Fruit fly (Drosophila melanogaster) whole organism, prepupa: Measurements from ENCODE around the gene CG1544.

Experiments
- Blimp-1 ChIP-seq: fragments of 200-800 bp; sonication (Bioruptor generic); optimal IDR thresholded peaks from 3 replicates; lab custom pipeline; 2017; ENCODE audit warnings: missing biosample characterization, missing genetic modification characterization, mild to moderate bottlenecking, moderate library complexity, missing genetic modification reagents
- CG10669 ChIP-seq: fragments of 200-800 bp; sonication (Bioruptor generic); optimal IDR thresholded peaks from 3 replicates; lab custom pipeline; 2018; ENCODE audit warnings: missing biosample characterization, mild to moderate bottlenecking, missing genetic modification characterization, moderate library complexity
- CG11902 ChIP-seq: fragments of 200-800 bp; sonication (Bioruptor generic); optimal IDR thresholded peaks from 3 replicates; lab custom pipeline; 2016; ENCODE audit warnings: missing biosample characterization, missing genetic modification characterization
- CG15336 ChIP-seq: fragments of 200-800 bp; sonication (Bioruptor generic); IDR thresholded peaks from 2 replicates; pipeline ENCODE4 v1.3.6; 2022; ENCODE audit warnings: missing biosample characterization, missing genetic modification characterization
- CG1621 ChIP-seq: fragments of 200-800 bp; sonication (Bioruptor generic); optimal IDR thresholded peaks from 3 replicates; lab custom pipeline; 2018; ENCODE audit warnings: missing biosample characterization, mild to moderate bottlenecking, missing genetic modification characterization
- CG16779 ChIP-seq: fragments of 200-800 bp; sonication (Bioruptor generic); optimal IDR thresholded peaks from 3 replicates; lab custom pipeline; 2017; ENCODE audit warnings: missing biosample characterization, mild to moderate bottlenecking, missing genetic modification characterization
- CG32006 ChIP-seq: fragments of 200-800 bp; sonication (Bioruptor generic); optimal IDR thresholded peaks from 3 replicates; lab custom pipeline; 2017; ENCODE audit warnings: missing biosample characterization, mild to moderate bottlenecking, missing genetic modification characterization
- CG4318 ChIP-seq: fragments of 200-800 bp; sonication (Bioruptor generic); optimal IDR thresholded peaks from 3 replicates; lab custom pipeline; 2017; ENCODE audit warnings: missing biosample characterization, mild to moderate bottlenecking, missing genetic modification characterization
- CG6163 ChIP-seq: fragments of 200-800 bp; sonication (Bioruptor generic); IDR thresholded peaks from 3 replicates; pipeline ENCODE4 v1.3.6; 2022; ENCODE audit warnings: missing biosample characterization, missing genetic modification characterization
- CG6276 ChIP-seq: fragments of 200-800 bp; sonication (Bioruptor generic); optimal IDR thresholded peaks from 2 replicates; lab custom pipeline; 2017; ENCODE audit warnings: missing biosample characterization, mild to moderate bottlenecking, missing genetic modification characterization
- CG6854 ChIP-seq: fragments of 200-800 bp; sonication (Bioruptor generic); optimal IDR thresholded peaks from 2 replicates; lab custom pipeline; 2017; ENCODE audit warnings: missing biosample characterization, mild to moderate bottlenecking, missing genetic modification characterization
- CG7368 ChIP-seq: fragments of 200-800 bp; sonication (Bioruptor generic); optimal IDR thresholded peaks from 3 replicates; lab custom pipeline; 2016; ENCODE audit warnings: missing biosample characterization, missing genetic modification characterization
- CG8119 ChIP-seq: fragments of 200-800 bp; sonication (Bioruptor generic); IDR thresholded peaks from 3 replicates; pipeline ENCODE4 v1.3.6; 2022; ENCODE audit warnings: missing biosample characterization, missing genetic modification characterization
- CG8319 ChIP-seq: fragments of 200-800 bp; sonication (Bioruptor generic); optimal IDR thresholded peaks from 3 replicates; lab custom pipeline; 2016; ENCODE audit warnings: missing biosample characterization, missing genetic modification characterization
- CG8632 ChIP-seq: fragments of 200-800 bp; sonication (Bioruptor generic); optimal IDR thresholded peaks from 3 replicates; lab custom pipeline; 2016; ENCODE audit warnings: missing biosample characterization, missing genetic modification characterization
- CG9139 ChIP-seq: fragments of 200-800 bp; sonication (Bioruptor generic); optimal IDR thresholded peaks from 3 replicates; lab custom pipeline; 2017; ENCODE audit warnings: missing biosample characterization, mild to moderate bottlenecking, missing genetic modification characterization
- Eip75B ChIP-seq: fragments of 200-800 bp; sonication (Bioruptor generic); optimal IDR thresholded peaks from 3 replicates; lab custom pipeline; 2016; ENCODE audit warnings: missing biosample characterization, missing genetic modification characterization
- Eip78C ChIP-seq: fragments of 200-800 bp; sonication (Bioruptor generic); peaks from one replicate; lab custom pipeline; 2016; ENCODE audit warnings: missing biosample characterization, missing genetic modification characterization
- Eip93F ChIP-seq: fragments of 200-800 bp; sonication (Bioruptor generic); optimal IDR thresholded peaks from 2 replicates; lab custom pipeline; 2016; ENCODE audit warnings: missing biosample characterization, mild to moderate bottlenecking, missing genetic modification characterization
- Ets21C ChIP-seq: fragments of 200-800 bp; sonication (Bioruptor generic); optimal IDR thresholded peaks from 3 replicates; lab custom pipeline; 2016; ENCODE audit warnings: missing biosample characterization, missing genetic modification characterization
- Gug ChIP-seq: fragments of 200-800 bp; sonication (Bioruptor generic); IDR thresholded peaks from 2 replicates; pipeline ENCODE4 v1.3.6; 2022; ENCODE audit warnings: missing biosample characterization, missing genetic modification characterization
- Hr39 ChIP-seq: fragments of 200-800 bp; sonication (Bioruptor generic); optimal IDR thresholded peaks from 2 replicates; lab custom pipeline; 2016; ENCODE audit warnings: missing biosample characterization, missing genetic modification characterization
- Hr4 ChIP-seq: fragments of 200-800 bp; sonication (Bioruptor generic); optimal IDR thresholded peaks from 3 replicates; lab custom pipeline; 2016; ENCODE audit warnings: missing biosample characterization, missing genetic modification characterization
- OdsH ChIP-seq: fragments of 200-800 bp; sonication (Bioruptor generic); optimal IDR thresholded peaks from 3 replicates; lab custom pipeline; 2016; ENCODE audit warnings: missing biosample characterization, missing genetic modification characterization
- Smox ChIP-seq: fragments of 200-800 bp; sonication (Bioruptor generic); optimal IDR thresholded peaks from 3 replicates; lab custom pipeline; 2016; ENCODE audit warnings: missing biosample characterization, missing genetic modification characterization
- Sox102F ChIP-seq: fragments of 200-800 bp; sonication (Bioruptor generic); optimal IDR thresholded peaks from 2 replicates; lab custom pipeline; 2016; ENCODE audit warnings: missing biosample characterization, mild to moderate bottlenecking, missing genetic modification characterization
- Sox15 ChIP-seq: fragments of 200-800 bp; sonication (Bioruptor generic); optimal IDR thresholded peaks from 3 replicates; lab custom pipeline; 2016; ENCODE audit warnings: missing biosample characterization, missing genetic modification characterization
- achi ChIP-seq: fragments of 200-800 bp; sonication (Bioruptor generic); optimal IDR thresholded peaks from 3 replicates; lab custom pipeline; 2016; ENCODE audit warnings: missing biosample characterization, missing genetic modification characterization
- acj6 ChIP-seq: fragments of 200-800 bp; sonication (Bioruptor generic); optimal IDR thresholded peaks from 3 replicates; lab custom pipeline; 2016; ENCODE audit warnings: missing biosample characterization, missing genetic modification characterization
- cyc ChIP-seq: fragments of 200-800 bp; sonication (Bioruptor generic); optimal IDR thresholded peaks from 3 replicates; lab custom pipeline; 2016; ENCODE audit warnings: missing biosample characterization, missing genetic modification characterization
- dsx ChIP-seq: fragments of 200-800 bp; optimal IDR thresholded peaks from 3 replicates; lab custom pipeline; 2019; ENCODE audit warnings: missing biosample characterization, mild to moderate bottlenecking, missing genetic modification characterization, moderate library complexity; ENCODE audit not compliant: poor library complexity, severe bottlenecking
- eg ChIP-seq: fragments of 200-800 bp; sonication (Bioruptor generic); IDR thresholded peaks from 3 replicates; pipeline ENCODE4 v1.3.6; 2022; ENCODE audit warnings: missing biosample characterization, missing genetic modification characterization
- esn ChIP-seq: fragments of 200-800 bp; sonication (Bioruptor generic); optimal IDR thresholded peaks from 2 replicates; lab custom pipeline; 2016; ENCODE audit warnings: missing biosample characterization, mild to moderate bottlenecking, missing genetic modification characterization, moderate library complexity
- fd59A ChIP-seq: fragments of 200-800 bp; sonication (Bioruptor generic); optimal IDR thresholded peaks from 2 replicates; lab custom pipeline; 2017; ENCODE audit warnings: missing biosample characterization, mild to moderate bottlenecking, missing genetic modification characterization, missing genetic modification reagents
- fd85E ChIP-seq: fragments of 200-800 bp; sonication (Bioruptor generic); optimal IDR thresholded peaks from 3 replicates; lab custom pipeline; 2016; ENCODE audit warnings: missing biosample characterization, missing genetic modification characterization
- fkh ChIP-seq: fragments of 200-800 bp; sonication (Bioruptor generic); optimal IDR thresholded peaks from 3 replicates; lab custom pipeline; 2017; ENCODE audit warnings: missing biosample characterization, mild to moderate bottlenecking, missing genetic modification characterization, moderate library complexity
- lz ChIP-seq: fragments of 200-800 bp; sonication (Bioruptor generic); optimal IDR thresholded peaks from 3 replicates; lab custom pipeline; 2016; ENCODE audit warnings: missing biosample characterization, missing genetic modification characterization
- net ChIP-seq: fragments of 200-800 bp; sonication (Bioruptor generic); optimal IDR thresholded peaks from 3 replicates; lab custom pipeline; 2016; ENCODE audit warnings: missing biosample characterization, missing genetic modification characterization
- svp ChIP-seq: fragments of 200-800 bp; sonication (Bioruptor generic); peaks from one replicate; lab custom pipeline; 2016; ENCODE audit warnings: missing biosample characterization, missing genetic modification characterization
- topi ChIP-seq: fragments of 200-800 bp; sonication (Bioruptor generic); optimal IDR thresholded peaks from 3 replicates; lab custom pipeline; 2016; ENCODE audit warnings: missing biosample characterization, missing genetic modification characterization

The CG1544 gene

dm6 chr3R:31196731-31197130 lies at the start of gene CG1544:
TSS of gene CG1544 (plus strand) at chr3R:31196916.
- TF ChIP-seq Blimp-1 (peak; percentile 3), CG8319 (no peak), fkh (peak; percentile 10), Eip78C (GFP tag; lab: Kevin White, UChicago) (peak; percentile 51), Eip93F (GFP tag; lab: Kevin White, UChicago) (no peak), Gug (GFP tag; lab: Robert Waterston, UW) (0 out of 2 replicates have a peak, but pooled peaks have one; percentile 31)
- TF ChIP-seq, all 60 proteins: peak for 4

- TF ChIP-seq eg (peak; percentile 64), CG15336 (peak; percentile 42; the same call in 1 of the 2 replicates), Smox (no peak), CG4318 (no peak), CG8119 (GFP tag; lab: Robert Waterston, UW) (peak; percentile 50; the same call in 2 of the 3 replicates), esn (GFP tag; lab: Kevin White, UChicago) (no peak), Gug (GFP tag; lab: Robert Waterston, UW) (no peak), achi (GFP tag; lab: Kevin White, UChicago) (no peak), Hr4 (GFP tag; lab: Kevin White, UChicago) (peak; percentile 37), fd59A (GFP tag; lab: Kevin White, UChicago) (no peak), CG32006 (GFP tag; lab: Kevin White, UChicago) (peak; percentile 50), cyc (GFP tag; lab: Kevin White, UChicago) (no peak), CG6163 (GFP tag; lab: Robert Waterston, UW) (peak; percentile 47; the same call in 1 of the 3 replicates), CG6276 (GFP tag; lab: Kevin White, UChicago) (peak; percentile 9)
These were observed 49.8 kb upstream of the CG1544 start for dm6 chr3R:31146920-31147319.

DNA sequence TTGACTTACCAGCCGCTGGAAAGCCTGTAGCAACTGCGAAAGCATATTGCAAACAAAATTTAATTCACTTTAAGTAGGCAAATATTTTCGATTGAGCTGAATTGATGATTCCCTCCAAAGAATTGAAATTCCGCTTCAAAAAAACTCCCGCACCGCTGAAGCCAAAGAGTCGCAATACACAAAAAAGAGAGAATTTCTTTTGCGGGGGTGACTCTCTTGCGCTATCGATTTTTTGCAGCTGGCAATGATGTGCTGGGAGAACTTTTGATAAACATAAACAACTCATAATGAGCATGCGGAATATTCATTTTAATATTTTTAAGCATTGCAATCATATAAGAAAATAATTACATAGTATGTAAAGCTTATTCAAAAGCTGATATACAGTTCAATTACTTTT lies 28.3 kb upstream of the CG1544 start:
- no peak for TF ChIP-seq CG10669 (GFP tag; lab: Kevin White, UChicago)
- TF ChIP-seq topi (GFP tag; lab: Kevin White, UChicago): no peak
- no peak for TF ChIP-seq Eip75B (GFP tag; lab: Kevin White, UChicago)
- no peak for TF ChIP-seq CG6854 (GFP tag; lab: Kevin White, UChicago)
- no peak for TF ChIP-seq lz (GFP tag; lab: Kevin White, UChicago)
- no peak for TF ChIP-seq Hr39 (GFP tag; lab: Kevin White, UChicago)
- TF ChIP-seq achi (GFP tag; lab: Kevin White, UChicago): no peak
- TF ChIP-seq CG7368 (GFP tag; lab: Kevin White, UChicago): no peak
- no peak for TF ChIP-seq Sox15

DNA sequence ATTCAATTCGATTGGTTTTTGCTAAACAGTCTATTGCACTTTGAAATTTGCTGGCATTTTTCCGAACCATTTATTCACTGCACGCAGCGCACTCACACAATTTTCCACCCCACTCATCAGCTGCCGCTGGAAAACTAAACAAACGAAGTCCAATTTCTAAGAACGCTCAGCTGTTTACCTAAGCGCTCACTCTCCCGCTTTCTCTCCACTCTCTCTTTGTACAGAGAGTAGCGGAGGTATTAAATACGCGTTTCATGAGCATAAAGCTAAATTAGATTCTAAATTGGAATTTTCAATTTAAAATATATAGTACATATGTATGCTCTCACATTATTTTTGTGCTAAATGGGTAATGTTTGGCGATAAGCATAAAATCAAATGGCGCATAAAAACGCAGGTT lies 27.7 kb upstream of the CG1544 start, which contains the start of gene stops:
TSS of gene stops (minus strand) at position 139 of the 400 bp plus-strand sequence.
- TF ChIP-seq fkh (peak; percentile 78), CG1621 (no peak), svp (peak; percentile 42), fd85E (GFP tag; lab: Kevin White, UChicago) (no peak), eg (peak; percentile 68; the same call in 2 of the 3 replicates), CG6276 (GFP tag; lab: Kevin White, UChicago) (peak; percentile 16), CG6163 (GFP tag; lab: Robert Waterston, UW) (0 out of 3 replicates have a peak, but pooled peaks have one; percentile 18), CG32006 (GFP tag; lab: Kevin White, UChicago) (peak; percentile 5)

dm6 chr3R:31181816-31182215 lies 14.9 kb upstream of the CG1544 start:
- TF ChIP-seq CG8632 (GFP tag; lab: Kevin White, UChicago) (no peak), CG11902 (GFP tag; lab: Kevin White, UChicago) (no peak), net (no peak), Sox102F (no peak), Hr39 (GFP tag; lab: Kevin White, UChicago) (no peak), CG16779 (tag; lab: Kevin White, UChicago) (no peak), CG9139 (GFP tag; lab: Kevin White, UChicago) (no peak), dsx (GFP tag; lab: Kevin White, UChicago) (no peak), fd59A (GFP tag; lab: Kevin White, UChicago) (no peak), eg (no peak), cyc (GFP tag; lab: Kevin White, UChicago) (no peak), Hr4 (GFP tag; lab: Kevin White, UChicago) (no peak), CG15336 (no peak), OdsH (GFP tag; lab: Kevin White, UChicago) (no peak), acj6 (GFP tag; lab: Kevin White, UChicago) (no peak), lz (GFP tag; lab: Kevin White, UChicago) (no peak), Ets21C (GFP tag; lab: Kevin White, UChicago) (no peak)
